Worm (Caenorhabditis elegans) whole organism, L4/young adult: ENCODE data around the gene T13C5.9.

Experiments used
- W03F9.2 ChIP-seq: fragments of 150-350 bp; optimal IDR thresholded peaks from 2 replicates; lab custom pipeline; 2014; ENCODE audit warnings: missing biosample characterization, missing genetic modification characterization
- dao-5 ChIP-seq: sonication (generic microtip); optimal IDR thresholded peaks from 2 replicates; lab custom pipeline; 2016; ENCODE audit warnings: missing genotype, missing genetic modification characterization, moderate library complexity, missing compliant biosample characterization
- him-1 ChIP-seq: sonication (generic microtip); optimal IDR thresholded peaks from 2 replicates; lab custom pipeline; 2016; ENCODE audit warnings: missing genotype, missing genetic modification reagents, missing genetic modification characterization, missing compliant biosample characterization

The T13C5.9 gene

ce11 chrX:6189955-6190354, at the start of gene T13C5.9:
Gene T13C5.9, plus strand, starts transcription at chrX:6190255.
- no peak for TF ChIP-seq him-1 (tag; lab: Kevin White, UChicago)
- no peak for TF ChIP-seq dao-5 (tag; lab: Kevin White, UChicago)
- no peak for TF ChIP-seq W03F9.2 (tag; lab: Kevin White, UChicago)

DNA sequence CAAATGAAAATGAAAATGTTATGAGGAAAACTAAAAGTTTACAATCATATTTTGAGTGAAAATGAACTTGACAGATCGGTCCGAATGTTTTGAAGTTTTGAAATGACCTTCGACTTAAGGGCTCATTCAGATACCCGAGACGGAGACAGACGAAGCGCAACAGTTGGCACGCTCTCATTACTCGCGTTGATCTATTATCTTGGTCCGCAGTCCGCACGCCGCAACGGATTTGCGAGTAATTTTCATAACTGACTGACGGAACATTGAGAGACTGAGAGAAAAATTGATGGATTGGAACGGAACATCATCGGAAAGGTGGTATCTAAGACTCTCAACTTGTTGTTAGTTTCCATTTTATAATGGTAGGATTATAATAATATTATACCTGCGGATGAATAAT, 44.1 kb upstream of the T13C5.9 start:
- TF ChIP-seq him-1 (tag; lab: Kevin White, UChicago) (no peak), dao-5 (tag; lab: Kevin White, UChicago) (no peak), W03F9.2 (tag; lab: Kevin White, UChicago) (no peak)

ce11 chrX:6150449-6150848, 39.6 kb upstream of the T13C5.9 start, which contains the start of gene tag-275:
Gene tag-275, minus strand, starts transcription at chrX:6150549.
- no peak for TF ChIP-seq dao-5 (tag; lab: Kevin White, UChicago)
- no peak for TF ChIP-seq him-1 (tag; lab: Kevin White, UChicago)
- no peak for TF ChIP-seq W03F9.2 (tag; lab: Kevin White, UChicago)

ce11 chrX:6150949-6151519, 39.0 kb upstream of the T13C5.9 start:
- no peak for TF ChIP-seq him-1 (tag; lab: Kevin White, UChicago)
- no peak for TF ChIP-seq dao-5 (tag; lab: Kevin White, UChicago)

- no peak for TF ChIP-seq him-1 (tag; lab: Kevin White, UChicago)
- no peak for TF ChIP-seq W03F9.2 (tag; lab: Kevin White, UChicago)
- TF ChIP-seq dao-5 (tag; lab: Kevin White, UChicago), result no peak
Measured at ce11 chrX:6155436-6155835, 34.6 kb upstream of the T13C5.9 start.

- TF ChIP-seq dao-5 (tag; lab: Kevin White, UChicago), result no peak
- TF ChIP-seq him-1 (tag; lab: Kevin White, UChicago), result no peak
- no peak for TF ChIP-seq W03F9.2 (tag; lab: Kevin White, UChicago)
Measured at ce11 chrX:6157411-6157916, 32.6 kb upstream of the T13C5.9 start.

ce11 chrX:6159562-6159961, 30.5 kb upstream of the T13C5.9 start:
- TF ChIP-seq dao-5 (tag; lab: Kevin White, UChicago), result no peak

DNA sequence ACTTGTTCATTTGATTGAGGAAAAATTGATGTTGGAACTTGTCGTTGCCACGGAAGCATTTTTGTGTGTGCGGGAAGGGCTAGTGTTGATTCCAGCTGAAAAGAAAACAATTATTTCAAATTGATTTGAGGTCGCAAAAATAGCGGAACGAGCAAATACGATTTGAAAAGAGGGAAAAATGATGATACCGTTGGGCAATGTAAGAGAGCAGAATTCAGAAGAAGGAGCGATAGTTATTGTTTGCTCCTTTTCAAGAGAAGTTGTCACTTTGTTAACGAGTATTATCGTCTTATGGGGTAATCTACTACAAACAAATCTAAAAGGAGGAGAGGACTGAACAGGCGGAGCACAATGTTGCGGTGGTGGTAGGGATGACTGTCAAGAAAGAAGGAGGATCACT, 29.6 kb upstream of the T13C5.9 start, which contains the start of gene odd-2:
Gene odd-2, minus strand, starts transcription at position 101 of the 400 bp plus-strand sequence.
- TF ChIP-seq dao-5 (tag; lab: Kevin White, UChicago) (no peak), him-1 (tag; lab: Kevin White, UChicago) (no peak), W03F9.2 (tag; lab: Kevin White, UChicago) (no peak)

DNA sequence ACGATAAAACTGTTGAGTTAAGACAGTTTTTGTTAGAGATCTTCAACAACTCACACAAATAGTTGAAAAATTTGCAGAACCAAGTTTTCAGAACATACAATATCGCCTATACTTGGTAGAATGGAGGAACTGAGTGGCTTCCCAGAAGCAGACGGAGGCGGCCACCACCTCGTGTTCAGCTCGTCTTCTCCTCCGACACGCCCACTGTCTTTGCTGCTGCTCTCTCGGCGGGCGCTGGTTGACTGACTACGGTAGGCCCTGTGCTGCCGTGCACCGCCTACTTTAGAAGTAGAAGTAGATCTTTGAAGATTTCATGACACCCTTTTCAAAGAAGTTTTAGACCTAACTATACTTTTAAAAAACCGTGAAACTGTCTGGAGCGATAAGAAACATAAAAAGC, 28.0 kb upstream of the T13C5.9 start:
- TF ChIP-seq him-1 (tag; lab: Kevin White, UChicago), result no peak
- no peak for TF ChIP-seq W03F9.2 (tag; lab: Kevin White, UChicago)
- TF ChIP-seq dao-5 (tag; lab: Kevin White, UChicago), result no peak

- TF ChIP-seq dao-5 (tag; lab: Kevin White, UChicago), result no peak
- TF ChIP-seq W03F9.2 (tag; lab: Kevin White, UChicago), result no peak
- TF ChIP-seq him-1 (tag; lab: Kevin White, UChicago), result no peak
Measured at ce11 chrX:6167376-6167775, 22.7 kb upstream of the T13C5.9 start.

ce11 chrX:6169252-6169651, 20.8 kb upstream of the T13C5.9 start, which contains the start of gene T25B2.2:
Gene T25B2.2, plus strand, starts transcription at chrX:6169643.
- no peak for TF ChIP-seq dao-5 (tag; lab: Kevin White, UChicago)
- no peak for TF ChIP-seq him-1 (tag; lab: Kevin White, UChicago)
- TF ChIP-seq W03F9.2 (tag; lab: Kevin White, UChicago), result no peak

DNA sequence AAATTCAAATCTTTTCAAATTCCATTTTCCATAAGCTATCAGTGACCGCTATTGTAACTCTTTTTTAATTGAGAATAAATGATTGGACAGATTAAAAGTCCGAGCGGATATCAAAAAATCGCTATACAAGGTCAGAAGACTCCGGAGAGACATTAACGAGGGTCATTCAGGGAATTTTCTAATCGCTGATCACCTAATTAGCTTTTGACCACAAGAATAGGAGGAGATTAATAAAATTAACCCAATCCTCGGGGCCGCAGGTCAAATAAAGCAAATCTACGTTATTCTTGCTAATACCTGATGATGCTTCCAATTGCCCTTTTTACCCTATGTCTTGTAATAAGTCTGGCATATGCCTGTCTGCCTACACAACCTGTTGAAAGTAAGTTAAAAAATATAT, 16.4 kb upstream of the T13C5.9 start, which contains the start of gene T25B2.1:
Gene T25B2.1, plus strand, starts transcription at position 301 of the 400 bp plus-strand sequence.
- no peak for TF ChIP-seq W03F9.2 (tag; lab: Kevin White, UChicago)
- TF ChIP-seq dao-5 (tag; lab: Kevin White, UChicago), result no peak
- TF ChIP-seq him-1 (tag; lab: Kevin White, UChicago), result no peak

- TF ChIP-seq him-1 (tag; lab: Kevin White, UChicago) (no peak), W03F9.2 (tag; lab: Kevin White, UChicago) (no peak)
Measured at ce11 chrX:6175829-6176228, 14.2 kb upstream of the T13C5.9 start, which contains the start of gene T25B2.3. Gene T25B2.3, plus strand, starts transcription at chrX:6176129.

DNA sequence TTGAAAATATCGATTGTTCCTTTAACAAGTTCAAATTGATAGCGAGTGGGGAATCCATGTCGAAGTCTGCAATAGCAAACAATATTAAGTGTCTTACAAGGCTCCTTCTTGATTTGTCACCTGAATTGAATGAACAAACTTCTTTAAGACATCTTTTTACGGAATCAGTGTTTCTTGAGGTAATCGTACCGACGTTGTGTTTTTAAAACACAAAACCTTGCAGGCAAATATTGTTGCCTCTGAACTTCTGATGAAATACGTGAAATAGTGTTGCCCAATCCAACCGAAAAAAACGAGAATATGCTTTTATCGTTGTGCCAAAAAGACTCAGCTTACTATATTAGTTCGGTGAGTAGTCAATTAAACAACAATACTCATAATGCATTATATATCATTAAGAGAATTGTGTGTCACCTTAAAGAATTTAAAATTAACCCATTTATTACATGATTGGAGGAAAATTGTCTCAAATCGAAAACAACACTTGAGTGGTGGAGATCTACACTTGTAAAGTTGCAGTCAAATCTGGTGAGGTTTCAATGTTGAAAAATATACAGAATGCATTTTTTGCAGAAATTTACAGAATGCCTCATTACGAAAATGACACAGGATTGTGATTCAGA, 12.0 kb upstream of the T13C5.9 start, which contains the start of the genes T25B2.4 and T13C5.3:
Gene T25B2.4, plus strand, starts transcription at position 301 of the 623 bp plus-strand sequence.
Gene T13C5.3, plus strand, starts transcription at position 573 of the 623 bp plus-strand sequence.
- TF ChIP-seq him-1 (tag; lab: Kevin White, UChicago), result no peak
- TF ChIP-seq dao-5 (tag; lab: Kevin White, UChicago), result no peak
- TF ChIP-seq W03F9.2 (tag; lab: Kevin White, UChicago), result no peak
